Worm (Caenorhabditis elegans) whole organism, mixed stage, embryonic: ENCODE results near the gene taap-1.

ENCODE experiments used
- elt-1 ChIP-seq: sonication (generic microtip); optimal IDR thresholded peaks from 2 replicates; lab custom pipeline; 2017; ENCODE audit warnings: missing genetic modification characterization, mild to moderate bottlenecking, missing compliant biosample characterization, antibody characterized with exemption, moderate library complexity, borderline replicate concordance; ENCODE audit not compliant: insufficient read depth
- nhr-12 ChIP-seq: fragments of 150-350 bp; optimal IDR thresholded peaks from 2 replicates; lab custom pipeline; 2014; ENCODE audit warnings: missing biosample characterization, missing genetic modification characterization
- nhr-76 ChIP-seq: sonication (generic microtip); optimal IDR thresholded peaks from 2 replicates; lab custom pipeline; 2017; ENCODE audit warnings: missing biosample characterization, missing genetic modification characterization
- unc-39 ChIP-seq: fragments of 150-350 bp; optimal IDR thresholded peaks from 2 replicates; lab custom pipeline; 2014; ENCODE audit warnings: missing biosample characterization, missing genetic modification characterization

- TF ChIP-seq nhr-12 (no peak), unc-39 (tag; lab: Kevin White, UChicago) (no peak), elt-1 (tag; lab: Kevin White, UChicago) (no peak), nhr-76 (tag; lab: Kevin White, UChicago) (no peak)
These were observed 27.6 kb downstream of the taap-1 start, which contains the start of gene F22B5.6 for ce11 chrII:8456094-8456493.
